Worm (Caenorhabditis elegans): ENCODE measurements around the gene ttr-42.

Gene ttr-42

DNA sequence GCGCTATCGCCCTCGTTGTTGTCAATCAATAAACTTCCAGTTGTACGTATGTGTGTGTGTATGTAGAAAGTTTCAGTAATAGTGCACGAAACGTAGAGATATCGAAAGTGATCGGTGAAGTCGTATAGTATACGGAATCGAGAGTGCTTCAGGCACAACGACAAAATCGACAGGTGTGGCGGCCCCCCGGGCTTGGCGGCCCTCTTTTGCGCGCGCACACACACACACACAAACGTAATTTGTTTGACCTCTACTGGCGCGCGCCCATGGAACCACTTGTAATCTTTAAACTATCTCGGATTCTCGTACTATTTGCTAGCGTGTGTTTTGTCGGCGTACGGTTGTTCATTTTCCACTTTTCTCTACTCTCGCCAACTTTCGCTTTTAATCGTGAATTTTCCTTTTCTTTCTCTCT is 14.1 kb downstream of the ttr-42 start:
- TF ChIP-seq W03F9.2 (tag; optimal IDR thresholded peaks at IDR 0.05) = no peak
- TF ChIP-seq dao-5 (tag; optimal IDR thresholded peaks at IDR 0.05) = no peak
- TF ChIP-seq him-1 (tag; optimal IDR thresholded peaks at IDR 0.05) = no peak

DNA sequence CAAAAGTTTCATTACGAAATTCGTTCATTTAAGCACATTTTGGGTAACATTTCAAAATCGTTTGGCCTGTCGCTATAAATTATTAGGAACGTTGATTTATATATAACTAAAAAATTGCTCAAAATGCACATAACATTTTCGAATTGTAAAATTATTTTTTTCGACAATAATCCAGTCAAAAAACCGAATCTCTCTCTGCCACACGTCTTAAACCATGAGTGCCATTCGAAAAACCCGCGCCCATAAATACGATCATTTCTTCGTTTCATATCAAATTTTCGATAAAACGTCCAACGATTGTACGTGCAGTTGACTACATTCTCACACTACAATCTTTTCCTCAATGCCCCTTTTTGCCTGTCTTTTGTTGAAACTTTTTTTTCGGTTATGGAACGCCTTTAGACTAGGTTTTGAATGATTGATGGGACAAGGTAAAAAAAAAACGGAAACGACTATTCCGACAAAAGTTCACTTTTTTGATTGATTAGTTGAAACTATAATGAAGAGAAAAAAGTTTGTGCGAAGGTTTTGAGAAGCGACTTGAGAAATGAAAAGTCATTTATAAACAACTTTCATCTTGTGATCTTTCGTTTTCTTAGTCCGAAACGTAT is 15.2 kb downstream of the ttr-42 start:
- TF ChIP-seq W03F9.2 (tag; optimal IDR thresholded peaks at IDR 0.05) (no peak), dao-5 (tag; optimal IDR thresholded peaks at IDR 0.05) (no peak)

DNA sequence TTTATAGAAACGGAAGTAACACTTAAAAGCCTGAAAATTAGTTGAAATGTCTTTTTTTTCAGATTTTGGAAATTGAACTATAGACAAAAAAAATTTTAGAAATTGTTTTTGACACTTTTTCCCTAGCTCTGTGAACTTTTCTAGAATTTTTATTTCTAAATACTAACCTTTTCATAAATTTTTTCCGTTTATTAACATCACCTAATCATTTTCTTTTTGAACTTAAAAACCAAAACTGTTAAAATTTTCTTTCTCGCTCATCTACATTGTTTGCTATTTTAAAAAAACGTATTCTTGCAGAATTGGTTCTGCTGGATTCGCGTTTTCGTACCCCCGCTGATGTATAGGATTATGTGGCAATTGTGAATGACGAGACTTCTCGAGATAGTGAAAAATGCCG is 16.2 kb downstream of the ttr-42 start, which contains the start of the genes nhr-40 and T03G6.7:
nhr-40 (plus strand) TSS at position 301 of the 400 bp plus-strand sequence.
T03G6.7 (plus strand) TSS at position 337 of the 400 bp plus-strand sequence.
- TF ChIP-seq him-1 (tag; optimal IDR thresholded peaks at IDR 0.05) (no peak), W03F9.2 (tag; optimal IDR thresholded peaks at IDR 0.05) (no peak)

DNA sequence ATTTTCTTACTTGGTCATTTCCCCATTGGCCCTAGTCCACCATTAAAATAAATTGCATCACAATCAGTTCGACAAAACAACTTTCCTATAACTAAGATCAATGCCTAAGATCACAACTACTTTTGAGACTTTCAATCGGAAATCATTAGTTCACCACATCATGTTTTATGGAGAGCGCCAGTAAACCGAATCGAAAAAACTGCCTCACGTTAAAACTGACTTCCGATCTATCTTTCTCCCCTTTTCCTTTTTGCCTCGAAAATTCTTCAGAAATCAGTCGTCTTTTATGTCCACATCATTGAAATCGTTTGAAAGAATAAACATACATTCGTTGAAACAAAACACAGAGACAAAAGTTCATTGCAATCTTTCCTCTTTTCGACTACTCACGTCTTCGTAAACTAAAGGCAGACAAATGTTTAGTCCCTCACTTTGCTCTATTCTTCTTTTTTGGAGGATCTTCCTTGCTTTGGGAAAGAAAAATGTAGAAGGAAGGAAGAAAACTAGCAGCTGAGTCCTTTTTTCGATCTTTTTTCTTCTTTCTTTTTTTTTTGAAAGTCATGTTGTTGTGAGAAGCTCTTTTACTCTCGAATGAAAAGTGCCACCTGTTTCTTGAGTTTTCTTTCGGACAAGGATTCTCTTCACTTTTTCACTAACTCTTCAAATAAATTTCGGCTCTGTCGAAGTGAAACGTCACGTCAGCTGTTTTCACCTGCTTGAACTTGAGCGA is 17.6 kb downstream of the ttr-42 start:
- TF ChIP-seq him-1 (tag; optimal IDR thresholded peaks at IDR 0.05) (peak; percentile 36), dao-5 (tag; optimal IDR thresholded peaks at IDR 0.05) (no peak), W03F9.2 (tag; optimal IDR thresholded peaks at IDR 0.05) (no peak)

DNA sequence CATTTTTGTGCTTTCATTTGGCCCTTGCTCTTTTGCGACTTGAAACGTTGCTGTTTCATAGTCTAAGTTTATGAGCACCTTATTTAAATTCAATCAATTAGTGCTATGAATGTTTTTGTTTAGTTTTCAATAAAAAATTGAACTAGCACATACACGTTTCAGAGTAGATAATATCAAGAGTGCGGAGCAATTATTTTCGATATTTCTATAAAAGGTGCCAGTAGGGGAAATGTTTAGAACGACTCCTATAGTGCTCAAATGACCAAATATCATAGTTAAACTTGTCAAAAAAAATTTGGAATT is 18.2 kb downstream of the ttr-42 start:
- TF ChIP-seq him-1 (tag; optimal IDR thresholded peaks at IDR 0.05) = no peak
- no peak for TF ChIP-seq dao-5 (tag; optimal IDR thresholded peaks at IDR 0.05)

DNA sequence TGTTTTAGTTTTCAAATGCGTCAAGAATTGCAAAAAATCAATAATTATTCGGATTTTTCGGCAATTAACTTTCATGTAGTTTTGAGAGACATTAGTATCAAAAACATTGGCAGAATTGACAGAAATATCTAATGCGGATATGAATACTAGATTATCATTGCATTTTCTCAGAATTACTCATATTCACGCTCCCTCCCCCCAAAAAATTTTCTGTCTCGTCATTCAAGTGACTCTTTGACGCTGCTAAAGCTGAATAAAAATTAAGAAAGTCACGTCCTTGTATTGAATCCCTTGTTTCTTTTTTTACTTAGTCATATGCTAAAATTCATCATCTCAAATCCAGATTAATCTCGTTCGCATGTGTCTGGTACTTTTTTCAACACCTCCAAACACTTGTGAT is 19.1 kb downstream of the ttr-42 start:
- TF ChIP-seq him-1 (tag; optimal IDR thresholded peaks at IDR 0.05) (no peak), dao-5 (tag; optimal IDR thresholded peaks at IDR 0.05) (no peak), W03F9.2 (tag; optimal IDR thresholded peaks at IDR 0.05) (no peak)

DNA sequence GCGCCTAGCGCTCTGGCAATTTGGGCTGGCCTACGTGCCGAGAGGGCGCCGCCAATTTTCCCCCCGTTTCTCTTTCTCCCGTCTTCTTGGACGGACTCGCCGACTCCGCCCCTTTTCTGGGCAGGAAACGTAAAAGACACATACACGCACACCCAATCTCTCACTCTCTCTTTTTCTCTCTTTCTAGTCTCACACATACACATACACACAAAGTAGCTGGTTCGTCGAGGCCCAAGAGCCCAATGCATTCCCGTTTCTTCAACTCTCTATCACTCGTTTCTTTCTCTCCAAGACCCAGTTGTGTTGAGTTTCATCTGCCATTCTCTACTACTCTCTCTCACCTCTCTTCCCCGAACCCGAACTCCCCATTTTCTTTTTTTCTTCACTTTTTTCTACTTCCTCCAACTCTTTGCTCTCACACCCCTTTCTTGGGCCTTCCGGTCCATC is 21.3 kb downstream of the ttr-42 start:
- TF ChIP-seq him-1 (tag; optimal IDR thresholded peaks at IDR 0.05) (peak; percentile 79), dao-5 (tag; optimal IDR thresholded peaks at IDR 0.05) (no peak), W03F9.2 (tag; optimal IDR thresholded peaks at IDR 0.05) (no peak)

DNA sequence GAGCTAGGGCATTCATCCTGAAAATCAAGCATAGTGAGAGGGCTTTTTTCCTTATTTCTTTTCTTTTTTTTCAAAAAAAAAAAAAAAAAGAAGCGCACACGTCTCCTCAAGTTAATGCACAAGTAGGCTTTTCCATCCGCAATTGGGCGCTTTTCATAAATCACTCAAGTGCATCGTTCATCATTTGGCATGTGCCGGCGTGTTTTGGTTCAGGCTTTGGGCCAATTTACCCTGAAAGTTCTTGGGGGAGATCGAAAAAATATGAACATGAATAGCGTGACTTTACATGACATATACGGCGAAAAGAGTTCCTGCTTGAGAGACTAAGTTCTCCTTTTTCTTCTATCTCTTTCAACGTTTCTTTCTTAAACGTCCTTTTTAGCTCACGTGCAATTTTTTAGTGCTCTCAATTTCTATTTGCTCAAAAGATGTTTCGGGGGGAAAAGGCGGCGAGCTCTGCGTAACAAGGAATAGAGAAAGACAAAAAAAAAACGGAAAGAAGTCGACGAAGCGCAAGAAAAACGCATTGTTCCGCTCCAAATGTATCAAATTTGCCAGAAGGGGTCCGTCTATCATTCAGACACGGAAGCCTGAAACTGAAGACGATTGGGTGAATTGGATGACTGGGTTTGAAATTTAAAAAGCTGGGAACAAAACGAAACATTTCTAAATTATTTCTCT is 23.6 kb downstream of the ttr-42 start:
- TF ChIP-seq dao-5 (tag; optimal IDR thresholded peaks at IDR 0.05) (no peak), him-1 (tag; optimal IDR thresholded peaks at IDR 0.05) (no peak), W03F9.2 (tag; optimal IDR thresholded peaks at IDR 0.05) (no peak)

DNA sequence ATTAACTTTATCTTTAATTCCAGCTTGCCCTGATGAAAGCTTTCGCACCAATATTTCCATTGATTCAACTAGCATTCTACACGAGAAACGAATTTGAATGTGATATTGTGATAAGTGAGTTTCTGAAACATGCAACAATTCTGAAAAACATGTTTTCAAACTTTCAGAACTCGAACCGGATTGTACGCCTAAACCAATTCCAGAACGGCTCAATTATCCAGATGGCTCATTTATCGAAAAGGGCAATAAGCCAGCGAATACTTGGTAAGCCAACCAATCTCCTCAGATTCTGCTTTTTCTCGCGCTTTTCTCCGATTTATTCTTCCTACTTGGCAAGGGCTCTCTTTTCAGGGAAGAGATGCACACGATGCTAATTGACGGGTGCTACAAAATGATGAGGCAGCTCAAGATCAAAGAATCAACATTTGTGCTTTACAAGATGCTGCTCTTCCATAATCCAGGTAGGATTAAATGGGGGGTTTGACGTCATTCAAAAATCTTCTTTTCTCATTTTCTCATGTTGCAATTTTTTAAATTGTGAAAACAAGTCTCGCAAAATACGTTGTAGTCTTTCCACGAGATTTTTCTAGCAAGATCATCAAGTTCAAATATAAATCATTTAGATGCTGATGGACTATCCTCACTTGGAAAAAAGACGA is 26.9 kb downstream of the ttr-42 start:
- TF ChIP-seq W03F9.2 (tag; optimal IDR thresholded peaks at IDR 0.05) = no peak
- TF ChIP-seq him-1 (tag; optimal IDR thresholded peaks at IDR 0.05) = peak; percentile 62
- no peak for TF ChIP-seq dao-5 (tag; optimal IDR thresholded peaks at IDR 0.05)

DNA sequence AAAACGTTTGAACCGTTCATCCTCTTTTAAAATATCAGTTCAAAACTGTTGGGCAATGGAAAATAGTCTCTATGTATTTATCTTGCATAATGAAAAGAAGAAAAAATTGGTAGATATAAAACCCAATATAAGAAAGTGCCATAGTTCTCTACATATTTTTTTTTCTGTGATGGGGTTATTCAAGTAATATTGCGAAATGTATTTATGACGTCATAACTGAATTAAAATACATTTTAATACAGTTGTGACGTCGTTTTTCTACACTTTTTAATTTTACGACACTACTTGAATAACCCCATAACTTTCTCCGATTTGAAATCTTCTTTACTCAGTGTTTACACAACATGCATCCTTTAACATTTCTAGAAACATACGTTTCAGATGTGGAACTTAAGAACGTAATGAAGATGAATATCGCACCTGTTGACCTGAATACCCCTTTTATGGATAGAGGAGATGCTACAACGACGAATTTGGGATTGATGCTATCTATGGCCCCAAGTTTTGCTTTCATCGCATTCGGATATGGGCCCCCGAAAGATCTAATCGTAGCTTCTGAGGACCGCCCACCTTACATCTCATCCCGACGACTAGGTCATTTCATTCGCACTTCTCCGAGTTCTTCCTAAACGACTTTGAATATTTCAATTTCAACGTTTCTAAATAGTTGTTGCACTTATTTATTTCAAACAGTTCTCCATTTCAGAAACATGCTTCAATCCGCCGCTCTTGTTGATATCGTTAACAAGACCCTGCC is 30.2 kb downstream of the ttr-42 start, which contains the start of gene T03G6.1:
T03G6.1 (plus strand) TSS at position 707 of the 757 bp plus-strand sequence.
- TF ChIP-seq dao-5 (tag; optimal IDR thresholded peaks at IDR 0.05) (no peak), him-1 (tag; optimal IDR thresholded peaks at IDR 0.05) (no peak), W03F9.2 (tag; optimal IDR thresholded peaks at IDR 0.05) (no peak)

DNA sequence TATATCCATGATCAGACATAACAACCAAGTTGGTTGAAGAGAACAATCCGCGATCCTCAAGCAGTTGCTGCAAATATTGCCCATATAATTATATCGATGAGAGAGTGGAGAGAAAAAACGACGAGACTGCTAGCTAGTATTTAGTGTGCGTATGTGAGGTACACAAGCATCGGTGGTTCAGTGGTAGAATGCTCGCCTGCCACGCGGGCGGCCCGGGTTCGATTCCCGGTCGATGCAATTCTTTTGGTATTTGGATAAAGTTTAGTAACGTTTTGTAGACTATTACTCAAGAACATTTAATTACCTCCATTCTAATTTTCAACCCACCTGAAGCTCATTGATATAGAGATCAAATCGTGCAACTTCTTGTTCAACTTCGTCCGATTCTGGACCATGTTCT is 35.5 kb downstream of the ttr-42 start:
- TF ChIP-seq him-1 (tag; optimal IDR thresholded peaks at IDR 0.05) (peak; percentile 56), W03F9.2 (tag; optimal IDR thresholded peaks at IDR 0.05) (peak; percentile 45), dao-5 (tag; optimal IDR thresholded peaks at IDR 0.05) (peak; percentile 84)

DNA sequence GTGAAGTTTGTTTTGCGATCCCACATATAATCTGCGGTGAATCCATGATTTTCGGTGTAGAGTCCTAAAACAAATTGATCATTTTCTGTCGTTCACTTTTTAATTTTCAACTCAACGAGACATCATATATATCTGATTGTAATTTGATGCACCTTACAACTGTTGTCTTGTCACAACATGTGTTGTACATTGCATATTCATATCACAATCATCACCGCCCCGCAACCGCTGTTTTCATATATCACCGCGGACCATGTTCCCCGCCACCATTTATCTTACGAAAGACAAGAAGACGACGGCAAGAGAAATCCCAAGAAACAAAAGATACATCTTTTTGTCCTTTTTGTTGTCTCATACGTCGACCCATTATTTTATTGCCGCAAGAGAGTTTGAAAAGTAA is 36.6 kb downstream of the ttr-42 start:
- TF ChIP-seq dao-5 (tag; optimal IDR thresholded peaks at IDR 0.05) (no peak), W03F9.2 (tag; optimal IDR thresholded peaks at IDR 0.05) (no peak), him-1 (tag; optimal IDR thresholded peaks at IDR 0.05) (no peak)

DNA sequence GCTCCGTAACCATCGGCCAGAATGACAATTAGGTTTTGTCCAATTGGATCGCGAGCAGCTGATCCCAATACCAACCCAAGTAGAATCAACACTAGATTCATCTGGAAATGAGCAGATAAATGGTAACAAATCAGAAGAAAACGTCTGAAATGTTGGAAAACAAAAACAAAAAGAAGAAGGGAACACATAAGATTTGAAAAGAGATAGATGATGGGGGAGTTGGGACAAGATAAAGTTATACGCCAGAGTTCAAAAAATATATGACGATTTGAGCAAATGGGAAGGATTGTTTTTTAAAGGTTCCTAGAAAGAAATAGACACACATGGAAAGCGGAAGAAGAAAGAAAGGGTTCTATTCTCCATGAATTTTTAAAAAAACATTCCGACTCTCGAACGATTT is 38.1 kb downstream of the ttr-42 start, which contains the start of gene T03G6.3:
T03G6.3 (minus strand) TSS at position 101 of the 400 bp plus-strand sequence.
- TF ChIP-seq him-1 (tag; optimal IDR thresholded peaks at IDR 0.05) = no peak
- no peak for TF ChIP-seq W03F9.2 (tag; optimal IDR thresholded peaks at IDR 0.05)
- TF ChIP-seq dao-5 (tag; optimal IDR thresholded peaks at IDR 0.05) = no peak

Data from whole organism, L4/young adult.